Worm (Caenorhabditis elegans): Measurements from ENCODE around the gene fbxa-211.

DNA sequence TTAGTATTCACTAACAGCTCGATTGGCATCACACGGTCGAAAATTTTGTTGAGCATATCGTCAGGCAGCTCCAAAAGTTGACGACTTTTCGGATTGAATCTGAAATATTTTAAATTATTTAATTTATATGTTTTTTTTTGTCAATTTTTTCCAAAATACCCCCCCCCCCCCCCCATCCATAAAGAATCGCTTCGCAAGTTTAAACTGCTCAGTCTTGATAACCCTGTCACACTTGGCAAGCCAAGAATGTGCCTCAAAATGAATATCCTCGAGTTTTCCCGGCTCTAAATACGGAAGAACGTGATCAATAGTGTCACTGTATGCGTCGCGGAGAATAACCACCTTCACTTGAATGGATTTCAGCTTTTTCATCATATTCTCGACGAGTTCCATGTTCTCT is 5.9 kb downstream of the fbxa-211 start, which contains the start of gene Y37H2A.18:
- TF ChIP-seq med-1 (GFP tag; optimal IDR thresholded peaks at IDR 0.05; ENCODE audit: insufficient read depth) (no peak), flt-1 (GFP tag; IDR thresholded peaks at IDR 0.05) (no peak), tab-1 (GFP tag; IDR thresholded peaks at IDR 0.05) (no peak), ztf-29 (GFP tag; IDR thresholded peaks at IDR 0.05) (no peak)
